Fruit fly (Drosophila melanogaster): ENCODE results near the gene CG11760.

The CG11760 gene

DNA sequence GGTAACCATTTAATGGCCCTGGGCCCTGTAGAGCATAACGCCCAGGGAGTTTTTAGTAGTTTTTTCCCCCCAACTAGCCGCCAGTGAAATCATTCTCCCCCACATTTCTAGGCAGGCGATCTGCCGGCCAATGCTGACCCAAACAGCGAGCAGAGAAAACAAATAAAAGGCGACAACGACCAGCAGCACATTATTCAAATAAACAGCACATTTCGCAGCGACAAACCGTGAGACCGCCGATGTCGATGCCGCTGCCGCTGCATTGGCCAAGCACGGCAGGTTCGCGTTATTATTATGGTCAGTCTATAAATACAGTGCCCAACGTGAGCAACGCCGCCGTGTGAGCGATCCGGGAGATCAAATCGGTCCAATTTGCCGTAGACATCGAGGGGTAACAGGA lies at the start of gene CG11760:
Gene CG11760, plus strand, starts transcription at position 301 of the 400 bp plus-strand sequence.
- TF ChIP-seq CG8478 (optimal IDR thresholded peaks at IDR 0.05), result no peak
- no peak for TF ChIP-seq CTCF (optimal IDR thresholded peaks at IDR 0.05)

- no peak for TF ChIP-seq CTCF (optimal IDR thresholded peaks at IDR 0.05)
- TF ChIP-seq CG8478 (optimal IDR thresholded peaks at IDR 0.05), result no peak
Observed at dm6 chr3R:8669900-8670528, 49.0 kb upstream of the CG11760 start.

DNA sequence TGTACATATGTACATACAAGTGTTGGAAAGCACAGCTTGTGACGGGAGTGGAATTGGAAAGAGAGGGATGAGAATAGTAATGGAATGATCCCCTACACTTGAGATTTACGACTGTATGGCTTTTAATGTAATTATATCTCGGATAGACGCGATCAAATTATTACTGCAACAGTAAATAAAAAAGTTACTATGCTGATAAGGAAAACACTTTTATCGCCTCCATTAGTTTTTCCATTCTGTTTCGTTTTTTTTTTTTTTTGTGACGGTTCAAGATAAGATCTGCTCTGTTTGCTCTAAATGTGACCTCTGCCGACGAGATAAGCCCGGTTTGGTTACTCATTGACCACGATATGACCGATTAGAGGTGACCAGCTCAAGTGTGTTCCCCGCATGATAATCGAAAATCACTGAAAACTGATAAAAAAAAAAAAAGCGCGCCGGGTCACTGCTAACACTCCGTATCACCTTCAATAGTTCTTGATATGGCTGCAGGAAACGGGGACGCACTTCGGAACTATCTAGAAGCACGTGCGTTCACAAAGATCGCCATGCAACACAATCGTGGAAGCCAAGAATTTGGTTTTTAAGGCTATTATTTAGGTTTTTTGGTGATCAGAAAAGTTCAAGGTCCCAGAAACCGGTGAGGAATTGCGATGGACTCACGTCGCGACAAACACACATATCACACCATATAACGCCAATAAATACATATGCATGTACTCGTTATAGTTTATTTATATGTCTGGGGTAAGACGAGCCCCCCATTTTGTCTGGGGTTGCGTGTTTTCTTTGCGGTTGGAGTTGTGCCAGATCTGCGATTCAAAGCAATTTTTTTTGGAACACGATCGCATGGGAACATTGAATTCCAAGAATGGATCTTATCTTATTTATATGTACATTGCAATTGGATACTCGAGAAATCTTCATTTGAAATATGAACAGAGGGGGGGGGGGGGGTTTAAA lies 48.2 kb upstream of the CG11760 start, which contains the start of gene p:
Gene p, minus strand, starts transcription at position 156 of the 963 bp plus-strand sequence.
- TF ChIP-seq CG8478 (optimal IDR thresholded peaks at IDR 0.05) (no peak), CTCF (optimal IDR thresholded peaks at IDR 0.05) (no peak)

- TF ChIP-seq CTCF (optimal IDR thresholded peaks at IDR 0.05), result no peak
Observed at dm6 chr3R:8673803-8674234, 45.2 kb upstream of the CG11760 start, which contains the start of gene mRpL19. Gene mRpL19 (plus strand): TSS chr3R:8674109.

dm6 chr3R:8676560-8677000 lies 42.4 kb upstream of the CG11760 start, which contains the start of the genes Unc50, CG11755 and CG8043:
Gene Unc50 (minus strand): TSS chr3R:8676613.
Gene CG11755 (plus strand): TSS chr3R:8676915.
Gene CG8043 (plus strand): TSS chr3R:8676915.
- TF ChIP-seq CG8478 (optimal IDR thresholded peaks at IDR 0.05) (no peak), CTCF (optimal IDR thresholded peaks at IDR 0.05) (no peak)

- TF ChIP-seq CTCF (optimal IDR thresholded peaks at IDR 0.05), result no peak
- TF ChIP-seq CG8478 (optimal IDR thresholded peaks at IDR 0.05), result no peak
Observed at dm6 chr3R:8679934-8680333, 39.1 kb upstream of the CG11760 start, which contains the start of gene CG33325. Gene CG33325 (minus strand): TSS chr3R:8680034.

DNA sequence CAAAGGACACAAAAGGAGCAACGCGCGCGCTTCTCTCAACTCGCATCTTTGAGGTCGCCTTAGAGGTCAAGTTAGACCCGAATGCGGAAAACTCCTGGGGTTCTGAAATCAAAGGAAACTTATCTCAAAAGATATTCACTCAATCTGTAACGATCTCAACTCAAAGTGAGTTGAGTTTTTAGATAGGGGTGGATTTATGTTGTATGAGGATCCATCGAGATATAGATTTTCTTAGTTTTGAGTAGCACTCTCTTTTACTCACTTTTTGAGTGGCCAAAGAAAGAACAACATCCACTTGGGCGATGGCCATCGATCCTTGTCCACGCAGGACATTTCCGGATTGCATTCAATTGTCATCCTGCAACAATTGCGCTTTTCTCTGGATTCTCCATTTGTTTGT lies 38.4 kb upstream of the CG11760 start:
- TF ChIP-seq CTCF (optimal IDR thresholded peaks at IDR 0.05) (no peak), CG8478 (optimal IDR thresholded peaks at IDR 0.05) (no peak)

DNA sequence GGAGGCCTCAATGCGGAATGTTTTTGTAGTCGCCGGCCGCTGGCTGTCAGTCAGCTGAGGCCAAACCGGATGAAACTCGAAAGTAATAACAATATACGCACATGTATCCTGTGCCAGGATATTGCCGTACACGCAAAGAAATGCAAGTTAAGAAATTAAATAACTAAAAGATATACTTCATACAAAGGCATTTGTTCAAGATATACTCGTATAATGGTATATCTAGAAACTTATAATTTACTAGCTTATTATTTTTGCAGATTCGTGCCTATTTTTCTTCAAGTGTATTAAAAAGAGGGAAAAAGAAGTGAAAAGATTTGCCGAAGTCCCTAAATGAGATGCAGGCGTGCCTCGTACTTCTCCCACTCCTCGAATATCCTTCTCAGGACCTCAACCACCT lies 35.7 kb upstream of the CG11760 start:
- TF ChIP-seq CTCF (optimal IDR thresholded peaks at IDR 0.05) (no peak), CG8478 (optimal IDR thresholded peaks at IDR 0.05) (no peak)

DNA sequence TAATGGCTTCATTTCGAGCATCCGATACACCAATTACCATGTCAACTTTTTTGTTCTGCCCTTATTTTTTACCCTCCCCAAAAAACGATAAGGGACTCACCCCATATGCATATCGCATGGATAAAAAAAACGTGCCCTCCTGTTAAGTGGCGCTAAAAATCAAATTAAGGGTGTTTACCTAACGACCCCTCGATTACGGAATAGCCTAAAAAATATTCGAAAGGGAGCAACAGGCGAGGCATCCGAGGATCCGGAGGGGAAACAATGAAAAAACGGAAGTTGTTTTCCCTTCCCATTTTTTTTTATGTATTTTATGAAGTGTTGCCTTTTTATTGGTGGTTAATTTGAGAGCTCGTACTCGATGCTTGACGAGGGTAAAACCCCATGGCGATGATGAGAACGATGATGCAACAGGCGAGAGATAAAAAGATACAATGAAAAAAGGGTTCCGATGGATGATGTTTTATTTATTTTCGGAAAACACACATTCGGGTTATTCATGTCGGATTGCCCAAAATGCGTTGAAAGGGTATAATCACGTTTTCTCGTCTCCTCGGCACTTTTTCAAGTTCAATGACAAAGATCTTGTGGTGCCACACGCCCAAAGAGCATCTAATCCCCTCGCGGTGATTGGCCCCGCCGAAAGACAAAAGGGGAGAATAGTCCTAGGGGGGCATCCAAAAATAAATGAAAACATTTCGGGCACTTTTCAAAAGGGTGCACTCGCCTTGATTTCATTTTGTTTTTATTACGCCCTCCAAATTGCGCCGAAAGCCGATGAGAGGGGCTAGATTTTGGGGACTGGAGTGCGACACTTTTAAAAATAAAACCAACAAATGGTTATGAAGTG lies 34.4 kb upstream of the CG11760 start, which contains the start of gene CG44227:
Gene CG44227, minus strand, starts transcription at position 849 of the 850 bp plus-strand sequence.
- no peak for TF ChIP-seq CTCF (optimal IDR thresholded peaks at IDR 0.05)
- TF ChIP-seq CG8478 (optimal IDR thresholded peaks at IDR 0.05), result no peak

dm6 chr3R:8686446-8686845 lies 32.6 kb upstream of the CG11760 start:
- TF ChIP-seq CG8478 (optimal IDR thresholded peaks at IDR 0.05) (no peak), CTCF (optimal IDR thresholded peaks at IDR 0.05) (no peak)

DNA sequence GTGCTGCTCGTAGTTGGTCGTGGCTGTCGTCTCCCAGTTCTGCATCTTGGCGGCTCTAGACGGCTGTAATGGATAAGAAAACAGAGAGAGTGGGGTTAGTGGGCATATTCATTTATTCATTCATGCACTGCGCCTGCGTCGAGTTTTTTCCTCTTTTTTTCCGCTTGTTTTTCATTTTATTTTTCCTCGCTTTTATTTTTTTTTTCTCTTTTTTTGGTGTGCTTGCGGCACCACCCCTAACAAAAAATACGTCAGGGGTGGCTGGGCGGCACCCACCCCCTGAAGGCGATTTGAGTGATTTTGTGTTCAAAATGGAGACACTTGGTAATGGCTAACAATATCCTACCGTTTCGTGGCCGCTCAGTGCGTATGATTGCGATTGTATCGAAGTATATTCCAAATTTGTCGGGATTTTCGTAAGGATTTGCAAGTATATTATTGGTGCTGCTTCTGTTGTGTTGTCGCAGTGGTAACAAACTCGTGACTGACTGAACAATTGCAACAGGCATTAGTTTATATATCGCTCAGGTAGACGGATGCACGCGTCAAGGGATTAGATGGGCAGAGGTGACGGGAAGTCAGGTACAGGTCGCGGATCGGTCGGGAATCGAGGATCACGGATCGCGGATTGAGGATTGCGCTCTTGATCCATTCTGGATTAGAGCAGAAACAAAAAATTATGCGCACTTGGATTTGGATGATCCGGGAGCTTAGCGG lies 24.7 kb upstream of the CG11760 start:
- TF ChIP-seq CTCF (optimal IDR thresholded peaks at IDR 0.05) (no peak), CG8478 (optimal IDR thresholded peaks at IDR 0.05) (no peak)

DNA sequence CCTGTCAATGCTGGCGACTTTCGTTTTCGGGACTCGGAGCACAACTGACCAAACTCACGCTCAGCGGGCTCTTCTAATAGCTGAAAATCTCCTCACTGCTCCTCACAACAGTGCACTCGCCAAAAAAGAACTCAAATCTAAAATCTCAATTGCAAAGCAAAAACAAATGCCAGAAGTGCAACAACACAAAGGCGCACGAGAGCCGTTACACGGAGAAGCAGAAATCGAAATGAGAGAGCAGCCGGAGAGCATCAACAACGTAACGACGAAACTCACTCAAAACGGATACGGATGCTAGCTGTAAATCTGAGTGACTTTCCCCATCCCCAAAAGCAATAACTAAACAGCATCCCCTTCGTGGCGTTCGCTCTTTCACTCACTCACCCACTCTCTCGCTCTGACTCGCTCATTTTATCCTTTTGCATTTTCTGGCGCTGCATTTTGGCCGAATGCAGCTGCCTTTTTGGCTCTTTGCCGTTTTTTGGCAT lies 21.2 kb upstream of the CG11760 start, which contains the start of gene hb:
Gene hb, minus strand, starts transcription at position 51 of the 488 bp plus-strand sequence.
- no peak for TF ChIP-seq CG8478 (optimal IDR thresholded peaks at IDR 0.05)

- TF ChIP-seq CG8478 (optimal IDR thresholded peaks at IDR 0.05) (no peak), CTCF (optimal IDR thresholded peaks at IDR 0.05) (no peak)
Observed at dm6 chr3R:8699230-8699629, 19.8 kb upstream of the CG11760 start.

dm6 chr3R:8700660-8701059 lies 18.3 kb upstream of the CG11760 start:
- TF ChIP-seq CTCF (optimal IDR thresholded peaks at IDR 0.05), result no peak
- no peak for TF ChIP-seq CG8478 (optimal IDR thresholded peaks at IDR 0.05)
